Worm (Caenorhabditis elegans): ENCODE data around the gene T19D7.5.

T19D7.5 gene

ce11 chrX:681413-681812, 15.4 kb upstream of the T19D7.5 start:
- TF ChIP-seq unc-3 (GFP tag; conservative IDR thresholded peaks at IDR 0.05) = no peak
- no peak for TF ChIP-seq unc-3 (tag; optimal IDR thresholded peaks at IDR 0.05)
- TF ChIP-seq C38D4.7 (GFP tag; optimal IDR thresholded peaks at IDR 0.05) = no peak
- no peak for TF ChIP-seq tbx-2 (tag; optimal IDR thresholded peaks at IDR 0.05)
- TF ChIP-seq ceh-6 (GFP tag; optimal IDR thresholded peaks at IDR 0.05) = no peak
- no peak for TF ChIP-seq che-1 (tag; optimal IDR thresholded peaks at IDR 0.05)
- no peak for TF ChIP-seq ama-1 (optimal IDR thresholded peaks at IDR 0.05)
- no peak for TF ChIP-seq ceh-24 (tag; optimal IDR thresholded peaks at IDR 0.05)
- TF ChIP-seq ceh-9 (tag; optimal IDR thresholded peaks at IDR 0.05) = no peak
- TF ChIP-seq syd-9 (tag; optimal IDR thresholded peaks at IDR 0.05) = no peak
- no peak for TF ChIP-seq C08G9.2 (tag; optimal IDR thresholded peaks at IDR 0.05)
- no peak for TF ChIP-seq unc-86 (tag; optimal IDR thresholded peaks at IDR 0.05)
- no peak for TF ChIP-seq elt-4 (tag; optimal IDR thresholded peaks at IDR 0.05)
- no peak for TF ChIP-seq zip-5 (tag; optimal IDR thresholded peaks at IDR 0.05)
- TF ChIP-seq K09A11.1 (tag; optimal IDR thresholded peaks at IDR 0.05; ENCODE audit: insufficient read depth) = no peak
- TF ChIP-seq T23F11.4 (GFP tag; optimal IDR thresholded peaks at IDR 0.05) = no peak
- TF ChIP-seq ceh-34 (tag; optimal IDR thresholded peaks at IDR 0.05) = no peak
- TF ChIP-seq F13H6.1 (tag; optimal IDR thresholded peaks at IDR 0.05) = no peak
- TF ChIP-seq tbx-7 (tag; optimal IDR thresholded peaks at IDR 0.05) = no peak
- TF ChIP-seq ceh-30 (tag; optimal IDR thresholded peaks at IDR 0.05) = no peak

- TF ChIP-seq sox-2 (GFP tag; IDR thresholded peaks at IDR 0.05) (no peak), npax-4 (tag; optimal IDR thresholded peaks at IDR 0.05) (no peak)
Measured at ce11 chrX:680920-681319, 14.9 kb upstream of the T19D7.5 start, which contains the start of gene T19D7.7. Gene T19D7.7, minus strand, starts transcription at chrX:681020.

ce11 chrX:671807-672206, 5.8 kb upstream of the T19D7.5 start, which contains the start of gene lgc-32:
Gene lgc-32, plus strand, starts transcription at chrX:672107.
- TF ChIP-seq hlh-6 (tag; optimal IDR thresholded peaks at IDR 0.05) (no peak), hlh-15 (tag; optimal IDR thresholded peaks at IDR 0.05) (no peak), nhr-11 (tag; optimal IDR thresholded peaks at IDR 0.05) (no peak), pqm-1 (tag; optimal IDR thresholded peaks at IDR 0.05) (no peak), ceh-18 (tag; optimal IDR thresholded peaks at IDR 0.05) (no peak), K09A11.1 (tag; optimal IDR thresholded peaks at IDR 0.05; ENCODE audit: insufficient read depth) (no peak), lim-6 (tag; optimal IDR thresholded peaks at IDR 0.05) (no peak), tbx-7 (tag; optimal IDR thresholded peaks at IDR 0.05) (no peak), pax-1 (tag; optimal IDR thresholded peaks at IDR 0.05) (no peak), fax-1 (tag; optimal IDR thresholded peaks at IDR 0.05) (no peak), lin-11 (tag; optimal IDR thresholded peaks at IDR 0.05) (no peak), npax-4 (tag; optimal IDR thresholded peaks at IDR 0.05) (no peak), odd-2 (tag; optimal IDR thresholded peaks at IDR 0.05) (no peak), hlh-13 (GFP tag; optimal IDR thresholded peaks at IDR 0.05) (no peak), rnt-1 (tag; optimal IDR thresholded peaks at IDR 0.05) (no peak), ceh-31 (tag; optimal IDR thresholded peaks at IDR 0.05) (no peak), syd-9 (tag; optimal IDR thresholded peaks at IDR 0.05) (no peak), elt-2 (tag; optimal IDR thresholded peaks at IDR 0.05) (no peak), sdc-2 (tag; optimal IDR thresholded peaks at IDR 0.05) (no peak)

ce11 chrX:670603-671002, 4.6 kb upstream of the T19D7.5 start, which contains the start of gene T19D7.6:
Gene T19D7.6, minus strand, starts transcription at chrX:670800.
- TF ChIP-seq ceh-30 (tag; optimal IDR thresholded peaks at IDR 0.05) (no peak), sox-4 (tag; optimal IDR thresholded peaks at IDR 0.05) (no peak), tbx-7 (tag; optimal IDR thresholded peaks at IDR 0.05) (no peak), elt-2 (tag; optimal IDR thresholded peaks at IDR 0.05) (peak; percentile 21)

All from whole organism, late embryonic.